Worm (Caenorhabditis elegans) whole organism, L1 larva: Measurements from ENCODE around the gene sec-61.G.

Experiments used
- aha-1 ChIP-seq: fragments of 150-350 bp; optimal IDR thresholded peaks from 2 replicates; lab custom pipeline; 2014; ENCODE audit warnings: missing biosample characterization, missing genetic modification characterization
- aly-2 ChIP-seq: fragments of 150-350 bp; optimal IDR thresholded peaks from 2 replicates; lab custom pipeline; 2014; ENCODE audit warnings: missing biosample characterization, missing genetic modification characterization
- ama-1 ChIP-seq: fragments of 150-350 bp; optimal IDR thresholded peaks from 2 replicates; lab custom pipeline; 2014
- fkh-10 ChIP-seq: sonication (generic microtip); optimal IDR thresholded peaks from 2 replicates; lab custom pipeline; 2017; ENCODE audit warnings: missing biosample characterization, missing genetic modification reagents, missing genetic modification characterization
- lin-39 ChIP-seq: fragments of 150-350 bp; optimal IDR thresholded peaks from 2 replicates; lab custom pipeline; 2014; ENCODE audit warnings: missing biosample characterization, missing genetic modification reagents, missing genetic modification characterization
- lir-3 ChIP-seq: sonication (generic microtip); optimal IDR thresholded peaks from 2 replicates; lab custom pipeline; 2016; ENCODE audit warnings: mild to moderate bottlenecking, missing genetic modification characterization, moderate library complexity, missing compliant biosample characterization; ENCODE audit not compliant: poor library complexity
- lsy-2 ChIP-seq, 2 experiments: fragments of 150-350 bp; optimal IDR thresholded peaks; 2 replicates each; lab custom pipeline; 2014; ENCODE audit warnings: missing biosample characterization in 2 of 2, missing genetic modification characterization in 2 of 2
- nhr-28 ChIP-seq: fragments of 150-350 bp; optimal IDR thresholded peaks from 2 replicates; lab custom pipeline; 2014; ENCODE audit warnings: missing biosample characterization, missing genetic modification characterization
- pqm-1 ChIP-seq: sonication (generic microtip); optimal IDR thresholded peaks from 3 replicates; lab custom pipeline; 2017; ENCODE audit warnings: missing biosample characterization, missing genetic modification characterization
- rnt-1 ChIP-seq: sonication (generic microtip); optimal IDR thresholded peaks from 2 replicates; lab custom pipeline; 2016; ENCODE audit warnings: mild to moderate bottlenecking, missing genetic modification characterization, moderate library complexity, missing compliant biosample characterization

ce11 chrV:10944903-10945302 lies 48.0 kb upstream of the sec-61.G start:
- peak; percentile 82 for TF ChIP-seq fkh-10 (GFP tag; lab: Kevin White, UChicago)
- TF ChIP-seq aha-1 (tag; lab: Kevin White, UChicago), result no peak
- no peak for TF ChIP-seq ama-1
- TF ChIP-seq nhr-28 (tag; lab: Kevin White, UChicago), result no peak
- TF ChIP-seq lir-3, result no peak
- no peak for TF ChIP-seq rnt-1
- no peak for TF ChIP-seq aly-2 (tag; lab: Kevin White, UChicago)
- peak in 1 of 2 experiments; percentile 24 for TF ChIP-seq lsy-2 (tag; optimal IDR thresholded peaks at IDR 0.05; lab: Kevin White, UChicago)
- TF ChIP-seq lin-39 (tag; lab: Kevin White, UChicago), result no peak
- TF ChIP-seq pqm-1 (tag; lab: Kevin White, UChicago), result no peak
